Fruit fly (Drosophila melanogaster) whole organism, adult: Measurements from ENCODE around the gene Send1.

Experiments used
- CG11617 ChIP-seq: fragments of 200-800 bp; sonication (Bioruptor generic); optimal IDR thresholded peaks from 2 replicates; lab custom pipeline; 2017; ENCODE audit warnings: mild to moderate bottlenecking, missing biosample characterization, missing genetic modification reagents, missing genetic modification characterization
- CG12768 ChIP-seq: fragments of 200-800 bp; sonication (Bioruptor generic); optimal IDR thresholded peaks from 2 replicates; lab custom pipeline; 2017; ENCODE audit warnings: missing biosample characterization, missing genetic modification characterization, mild to moderate bottlenecking, moderate library complexity, missing genetic modification reagents
- CG14711 ChIP-seq: fragments of 200-800 bp; sonication (Bioruptor generic); optimal IDR thresholded peaks from 2 replicates; lab custom pipeline; 2018; ENCODE audit warnings: missing biosample characterization, mild to moderate bottlenecking, missing genetic modification characterization, moderate library complexity
- CG1620 ChIP-seq: fragments of 200-800 bp; sonication (Bioruptor generic); optimal IDR thresholded peaks from 2 replicates; lab custom pipeline; 2016; ENCODE audit warnings: missing biosample characterization, missing genetic modification characterization
- CG33017 ChIP-seq: fragments of 200-800 bp; sonication (Bioruptor generic); optimal IDR thresholded peaks from 2 replicates; lab custom pipeline; 2018; ENCODE audit warnings: missing biosample characterization, mild to moderate bottlenecking, missing genetic modification characterization, moderate library complexity
- CG5204 ChIP-seq: fragments of 200-800 bp; sonication (Bioruptor generic); optimal IDR thresholded peaks from 2 replicates; lab custom pipeline; 2016; ENCODE audit warnings: missing biosample characterization, missing genetic modification characterization
- CG7045 ChIP-seq: fragments of 200-800 bp; sonication (Bioruptor generic); optimal IDR thresholded peaks from 2 replicates; lab custom pipeline; 2017; ENCODE audit warnings: missing biosample characterization, mild to moderate bottlenecking, missing genetic modification characterization
- CG7101 ChIP-seq: fragments of 200-800 bp; sonication (Bioruptor generic); optimal IDR thresholded peaks from 2 replicates; lab custom pipeline; 2018; ENCODE audit warnings: missing biosample characterization, mild to moderate bottlenecking, missing genetic modification characterization, moderate library complexity
- Clk ChIP-seq: fragments of 200-800 bp; sonication (Bioruptor generic); optimal IDR thresholded peaks from 2 replicates; lab custom pipeline; 2017; ENCODE audit warnings: missing biosample characterization, missing genetic modification characterization
- Crg-1 ChIP-seq: fragments of 200-800 bp; sonication (Bioruptor generic); optimal IDR thresholded peaks from 2 replicates; lab custom pipeline; 2016; ENCODE audit warnings: missing biosample characterization, missing genetic modification characterization
- Hr96 ChIP-seq: fragments of 200-800 bp; sonication (Bioruptor generic); optimal IDR thresholded peaks from 2 replicates; lab custom pipeline; 2016; ENCODE audit warnings: missing biosample characterization, missing genetic modification characterization
- Mnt ChIP-seq: fragments of 200-800 bp; sonication (Bioruptor generic); optimal IDR thresholded peaks from 2 replicates; lab custom pipeline; 2016; ENCODE audit warnings: missing biosample characterization, mild to moderate bottlenecking, missing genetic modification characterization
- bab1 ChIP-seq: fragments of 200-800 bp; sonication (Bioruptor generic); optimal IDR thresholded peaks from 3 replicates; lab custom pipeline; 2019; ENCODE audit warnings: missing biosample characterization, mild to moderate bottlenecking, missing genetic modification characterization, moderate library complexity
- cic ChIP-seq: fragments of 200-800 bp; sonication (Bioruptor generic); optimal IDR thresholded peaks from 2 replicates; lab custom pipeline; 2017; ENCODE audit warnings: missing biosample characterization, mild to moderate bottlenecking, missing genetic modification characterization, moderate library complexity
- cnc ChIP-seq, 2 experiments: fragments of >200 bp; optimal IDR thresholded peaks; 2 replicates each; lab custom pipeline; 2017
- kay ChIP-seq: fragments of 200-800 bp; sonication (Bioruptor generic); peaks from one replicate; lab custom pipeline; 2016; ENCODE audit warnings: missing biosample characterization, missing genetic modification characterization, borderline replicate concordance
- ovo ChIP-seq: fragments of 200-800 bp; sonication (Bioruptor generic); optimal IDR thresholded peaks from 2 replicates; lab custom pipeline; 2016; ENCODE audit warnings: missing biosample characterization, missing genetic modification characterization
- pad ChIP-seq: fragments of 200-800 bp; sonication (Bioruptor generic); optimal IDR thresholded peaks from 3 replicates; lab custom pipeline; 2017; ENCODE audit warnings: missing biosample characterization, missing genetic modification characterization, mild to moderate bottlenecking, moderate library complexity, missing genetic modification reagents
- tj ChIP-seq: fragments of 200-800 bp; sonication (Bioruptor generic); optimal IDR thresholded peaks from 3 replicates; lab custom pipeline; 2017; ENCODE audit warnings: missing biosample characterization, mild to moderate bottlenecking, missing genetic modification characterization, moderate library complexity
- toe ChIP-seq: fragments of 200-800 bp; sonication (Bioruptor generic); optimal IDR thresholded peaks from 2 replicates; lab custom pipeline; 2016; ENCODE audit warnings: missing biosample characterization, missing genetic modification characterization

Gene Send1

dm6 chr2L:2254950-2255349 is at the start of gene Send1:
Gene Send1, minus strand, starts transcription at chr2L:2255050.
- TF ChIP-seq CG5204 (no peak), Mnt (GFP tag; lab: Kevin White, UChicago) (no peak), CG11617 (GFP tag; lab: Kevin White, UChicago) (no peak), cnc (optimal IDR thresholded peaks at IDR 0.05; lab: Kevin White, UChicago) (no peak), pad (GFP tag; lab: Kevin White, UChicago) (no peak), ovo (GFP tag; lab: Kevin White, UChicago) (no peak), CG12768 (GFP tag; lab: Kevin White, UChicago) (no peak), cic (GFP tag; lab: Kevin White, UChicago) (no peak), Clk (GFP tag; lab: Kevin White, UChicago) (no peak), CG7045 (no peak), bab1 (no peak), CG33017 (tag; lab: Kevin White, UChicago) (no peak), CG7101 (tag; lab: Kevin White, UChicago) (no peak), toe (GFP tag; lab: Kevin White, UChicago) (no peak), CG14711 (tag; lab: Kevin White, UChicago) (no peak), Crg-1 (GFP tag; lab: Kevin White, UChicago) (no peak)

DNA sequence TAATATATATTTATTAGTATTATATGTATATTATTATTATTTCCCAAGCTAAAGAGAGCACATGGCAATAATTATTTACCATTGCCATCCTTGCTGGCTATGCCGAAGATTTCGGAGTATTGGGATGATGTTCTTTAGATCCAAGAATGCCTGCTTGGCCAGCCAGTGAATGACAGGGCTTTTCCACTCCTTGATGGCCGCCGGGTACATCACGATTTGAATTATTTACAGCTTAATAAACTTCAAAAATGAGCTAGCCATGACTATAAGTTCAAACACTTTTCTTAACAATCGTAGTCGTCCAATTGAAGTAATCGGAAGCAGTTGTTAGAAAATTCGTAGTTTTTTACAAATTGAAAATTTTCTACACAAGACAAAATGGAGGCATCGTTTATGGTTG is 45.0 kb upstream of the Send1 start, which contains the start of gene CG31949:
TSS of gene CG31949 (plus strand) at position 301 of the 400 bp plus-strand sequence.
- no peak for TF ChIP-seq Hr96 (GFP tag; lab: Kevin White, UChicago)
- no peak for TF ChIP-seq toe (GFP tag; lab: Kevin White, UChicago)
- TF ChIP-seq CG14711 (tag; lab: Kevin White, UChicago): no peak
- no peak for TF ChIP-seq bab1
- no peak for TF ChIP-seq pad (GFP tag; lab: Kevin White, UChicago)
- TF ChIP-seq tj (GFP tag; lab: Kevin White, UChicago): no peak
- no peak for TF ChIP-seq CG5204
- no peak for TF ChIP-seq cnc (optimal IDR thresholded peaks at IDR 0.05; lab: Kevin White, UChicago)

DNA sequence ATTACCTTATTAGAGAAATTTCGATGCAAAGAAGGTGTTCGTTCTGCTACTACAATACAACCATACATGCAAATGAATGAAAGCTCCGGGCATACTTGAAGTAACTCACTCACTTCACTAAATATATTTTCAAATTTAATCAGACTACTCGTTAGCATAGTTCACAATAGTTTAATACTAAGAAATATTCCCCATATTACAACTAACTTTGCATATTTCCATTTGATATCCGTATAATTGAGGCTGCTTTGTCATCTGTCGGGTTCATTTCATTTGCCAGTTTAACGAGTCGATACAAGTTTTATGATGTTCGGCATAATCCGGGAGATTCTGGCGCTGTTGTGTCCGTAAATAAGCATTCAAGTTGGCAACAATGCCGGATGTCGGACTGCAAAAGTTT is 35.8 kb upstream of the Send1 start, which contains the start of gene robl22E:
TSS of gene robl22E (minus strand) at position 101 of the 400 bp plus-strand sequence.
- TF ChIP-seq pad (GFP tag; lab: Kevin White, UChicago) (no peak), CG7101 (tag; lab: Kevin White, UChicago) (no peak), bab1 (no peak), ovo (GFP tag; lab: Kevin White, UChicago) (no peak), CG5204 (no peak), CG14711 (tag; lab: Kevin White, UChicago) (no peak), toe (GFP tag; lab: Kevin White, UChicago) (no peak), tj (GFP tag; lab: Kevin White, UChicago) (no peak), CG7045 (no peak), Crg-1 (GFP tag; lab: Kevin White, UChicago) (no peak), cic (GFP tag; lab: Kevin White, UChicago) (no peak), Clk (GFP tag; lab: Kevin White, UChicago) (no peak), CG12768 (GFP tag; lab: Kevin White, UChicago) (no peak), CG11617 (GFP tag; lab: Kevin White, UChicago) (no peak), kay (GFP tag; lab: Kevin White, UChicago) (no peak), CG33017 (tag; lab: Kevin White, UChicago) (no peak), CG1620 (GFP tag; lab: Kevin White, UChicago) (no peak)

DNA sequence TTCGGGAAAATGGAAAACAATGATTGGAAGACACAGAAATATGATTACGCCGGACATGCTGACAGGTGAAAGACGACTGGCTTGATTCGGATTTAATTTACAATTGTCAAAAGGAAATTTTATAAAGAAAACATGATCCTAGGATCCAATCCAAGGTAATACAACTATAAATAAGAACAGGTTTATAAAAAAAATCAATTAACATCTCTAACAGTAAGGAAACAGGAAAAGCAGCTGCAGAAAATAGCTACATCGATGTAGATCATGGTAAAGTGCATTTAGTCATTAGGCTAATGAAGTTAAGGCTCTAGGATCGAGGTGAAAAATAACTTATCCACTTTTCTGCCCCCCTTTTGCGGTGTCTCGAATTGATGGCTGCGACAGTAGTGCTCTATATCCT is 34.5 kb upstream of the Send1 start, which contains the start of gene CG17237:
TSS of gene CG17237 (minus strand) at position 101 of the 400 bp plus-strand sequence.
- TF ChIP-seq CG12768 (GFP tag; lab: Kevin White, UChicago) (no peak), CG33017 (tag; lab: Kevin White, UChicago) (no peak), cic (GFP tag; lab: Kevin White, UChicago) (no peak), Clk (GFP tag; lab: Kevin White, UChicago) (no peak), bab1 (no peak), Crg-1 (GFP tag; lab: Kevin White, UChicago) (no peak), CG14711 (tag; lab: Kevin White, UChicago) (no peak), CG7045 (no peak), CG7101 (tag; lab: Kevin White, UChicago) (no peak), Mnt (GFP tag; lab: Kevin White, UChicago) (no peak), CG1620 (GFP tag; lab: Kevin White, UChicago) (no peak)

DNA sequence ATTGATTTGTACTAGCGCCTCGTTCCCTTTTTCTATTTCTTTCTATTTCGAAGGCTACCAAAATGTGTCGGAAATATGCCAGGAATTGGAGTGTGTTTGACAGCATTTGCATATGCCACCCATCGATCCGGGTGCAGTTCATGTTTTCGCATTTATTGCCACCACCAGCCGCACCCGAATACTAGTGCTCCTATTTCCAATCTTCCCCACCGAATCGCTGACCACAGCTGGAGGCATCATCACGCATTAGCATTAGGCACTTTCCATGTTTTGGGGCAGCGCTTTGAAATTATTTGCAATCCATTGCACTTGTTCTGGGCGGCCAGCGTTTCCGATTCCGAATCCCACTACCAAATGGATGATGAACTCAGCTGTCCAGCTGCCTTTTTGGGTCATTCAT is 33.0 kb upstream of the Send1 start, which contains the start of gene CG42658:
TSS of gene CG42658 (minus strand) at position 101 of the 400 bp plus-strand sequence.
- TF ChIP-seq CG7045 (no peak), cnc (optimal IDR thresholded peaks at IDR 0.05; lab: Kevin White, UChicago) (no peak), CG1620 (GFP tag; lab: Kevin White, UChicago) (no peak), CG14711 (tag; lab: Kevin White, UChicago) (no peak), cic (GFP tag; lab: Kevin White, UChicago) (no peak), Crg-1 (GFP tag; lab: Kevin White, UChicago) (no peak), toe (GFP tag; lab: Kevin White, UChicago) (no peak), Hr96 (GFP tag; lab: Kevin White, UChicago) (no peak), pad (GFP tag; lab: Kevin White, UChicago) (no peak), CG33017 (tag; lab: Kevin White, UChicago) (no peak)

dm6 chr2L:2286773-2287172 is 31.9 kb upstream of the Send1 start, which contains the start of gene CG31681:
Gene CG31681, minus strand, starts transcription at chr2L:2286873.
- TF ChIP-seq CG7045 (no peak), bab1 (no peak), Mnt (GFP tag; lab: Kevin White, UChicago) (no peak), CG14711 (tag; lab: Kevin White, UChicago) (no peak), pad (GFP tag; lab: Kevin White, UChicago) (no peak), toe (GFP tag; lab: Kevin White, UChicago) (no peak), cnc (optimal IDR thresholded peaks at IDR 0.05; lab: Kevin White, UChicago) (no peak), ovo (GFP tag; lab: Kevin White, UChicago) (no peak), CG33017 (tag; lab: Kevin White, UChicago) (no peak), CG7101 (tag; lab: Kevin White, UChicago) (no peak), cic (GFP tag; lab: Kevin White, UChicago) (no peak), Hr96 (GFP tag; lab: Kevin White, UChicago) (no peak), tj (GFP tag; lab: Kevin White, UChicago) (no peak)
